Worm (Caenorhabditis elegans) whole organism, L4 larva: Measurements from ENCODE around the gene C29F9.6.
A peak's percentile ranks its signal among the peaks of the same experiment; 100 is the strongest.

Experiments
- F10B5.3 ChIP-seq: sonication (generic microtip); optimal IDR thresholded peaks from 2 replicates; lab custom pipeline; 2016; ENCODE audit warnings: mild to moderate bottlenecking, missing genetic modification characterization, missing compliant biosample characterization
- F37D6.2 ChIP-seq: sonication (generic microtip); optimal IDR thresholded peaks from 2 replicates; lab custom pipeline; 2016; ENCODE audit warnings: mild to moderate bottlenecking, missing genetic modification characterization, missing compliant biosample characterization
- F49E8.2 ChIP-seq: sonication (generic microtip); optimal IDR thresholded peaks from 2 replicates; lab custom pipeline; 2016; ENCODE audit warnings: missing compliant biosample characterization, mild to moderate bottlenecking, missing genetic modification characterization, borderline replicate concordance
- Y105C5A.15 ChIP-seq: fragments of 200-800 bp; sonication (Bioruptor generic); IDR thresholded peaks from 2 replicates; pipeline ENCODE4 v1.3.6; 2022; ENCODE audit warnings: missing genetic modification characterization, missing compliant biosample characterization
- Y48G9A.11 ChIP-seq: fragments of 200-800 bp; sonication (Bioruptor generic); IDR thresholded peaks from 2 replicates; pipeline ENCODE4 v1.3.6; 2022; ENCODE audit warnings: missing genetic modification reagents, missing genetic modification characterization, missing compliant biosample characterization
- Y5F2A.4 ChIP-seq: fragments of 200-800 bp; sonication (Bioruptor generic); optimal IDR thresholded peaks from 2 replicates; lab custom pipeline; 2018; ENCODE audit warnings: mild to moderate bottlenecking, missing genetic modification characterization, missing compliant biosample characterization
- Y75B8A.6 ChIP-seq: fragments of 200-800 bp; sonication (Bioruptor generic); IDR thresholded peaks from 2 replicates; pipeline ENCODE4 v1.3.6; 2022; ENCODE audit warnings: missing genetic modification reagents, missing genetic modification characterization, missing compliant biosample characterization
- ceh-20 ChIP-seq: fragments of 200-800 bp; sonication (Bioruptor generic); IDR thresholded peaks from 2 replicates; pipeline ENCODE4 v1.3.6; 2022; ENCODE audit warnings: missing genetic modification reagents, missing genetic modification characterization, missing compliant biosample characterization
- ceh-32 ChIP-seq: sonication (generic microtip); optimal IDR thresholded peaks from 2 replicates; lab custom pipeline; 2016; ENCODE audit warnings: mild to moderate bottlenecking, missing genetic modification characterization, missing compliant biosample characterization; ENCODE audit not compliant: poor library complexity
- ceh-44 ChIP-seq: fragments of 200-800 bp; sonication (Bioruptor generic); IDR thresholded peaks from 2 replicates; pipeline ENCODE4 v1.3.6; 2022; ENCODE audit warnings: missing genetic modification reagents, missing genetic modification characterization, missing compliant biosample characterization
- ceh-62 ChIP-seq: sonication (generic microtip); optimal IDR thresholded peaks from 2 replicates; lab custom pipeline; 2017; ENCODE audit warnings: missing biosample characterization, missing genetic modification characterization
- daf-12 ChIP-seq: fragments of 150-350 bp; optimal IDR thresholded peaks from 2 replicates; lab custom pipeline; 2014; ENCODE audit warnings: missing biosample characterization, missing genetic modification reagents, missing genetic modification characterization
- daf-16 ChIP-seq, 3 experiments: sonication (generic microtip); optimal IDR thresholded peaks; 2 replicates each; lab custom pipeline; 2016 to 2017; ENCODE audit warnings: missing genetic modification characterization in 3 of 3, missing genetic modification reagents in 3 of 3, mild to moderate bottlenecking in 2 of 3, missing compliant biosample characterization in 2 of 3, missing biosample characterization in 1 of 3, moderate library complexity in 1 of 3
- dmd-8 ChIP-seq: fragments of 200-800 bp; sonication (Bioruptor generic); IDR thresholded peaks from 2 replicates; pipeline ENCODE4 v1.3.6; 2022; ENCODE audit warnings: missing genetic modification characterization, missing compliant biosample characterization
- dve-1 ChIP-seq: sonication (generic microtip); optimal IDR thresholded peaks from 2 replicates; lab custom pipeline; 2017; ENCODE audit warnings: antibody characterized with exemption, mild to moderate bottlenecking, missing genetic modification characterization, missing compliant biosample characterization; ENCODE audit not compliant: insufficient read depth
- egl-27 ChIP-seq: sonication (generic microtip); optimal IDR thresholded peaks from 3 replicates; lab custom pipeline; 2017; ENCODE audit warnings: missing biosample characterization, missing genetic modification reagents, missing genetic modification characterization
- egl-43 ChIP-seq: fragments of 200-800 bp; sonication (Bioruptor generic); IDR thresholded peaks from 2 replicates; pipeline ENCODE4 v1.3.6; 2022; ENCODE audit warnings: missing genetic modification reagents, missing genetic modification characterization, missing compliant biosample characterization
- hif-1 ChIP-seq, 2 experiments: sonication (generic microtip); optimal IDR thresholded peaks; 2 replicates each; lab custom pipeline; 2016 to 2017; ENCODE audit warnings: missing compliant biosample characterization in 2 of 2, missing genetic modification characterization in 2 of 2, missing genetic modification reagents in 2 of 2, missing genotype in 2 of 2, mild to moderate bottlenecking in 1 of 2
- hlh-11 ChIP-seq: fragments of 200-800 bp; sonication (Bioruptor generic); optimal IDR thresholded peaks from 2 replicates; lab custom pipeline; 2018; ENCODE audit warnings: mild to moderate bottlenecking, missing genetic modification characterization, missing compliant biosample characterization
- hlh-30 ChIP-seq: sonication (generic microtip); optimal IDR thresholded peaks from 2 replicates; lab custom pipeline; 2017; ENCODE audit warnings: antibody characterized with exemption, mild to moderate bottlenecking, missing genetic modification characterization, missing compliant biosample characterization; ENCODE audit not compliant: insufficient read depth
- lim-7 ChIP-seq: fragments of 200-800 bp; sonication (Bioruptor generic); IDR thresholded peaks from 2 replicates; pipeline ENCODE4 v1.3.6; 2022; ENCODE audit warnings: missing genetic modification characterization, missing compliant biosample characterization
- lin-15B ChIP-seq: fragments of 150-350 bp; sonication (generic microtip); optimal IDR thresholded peaks from 3 replicates; lab custom pipeline; 2014; ENCODE audit warnings: missing biosample characterization, missing genetic modification characterization
- lin-38 ChIP-seq: fragments of 200-800 bp; sonication (Bioruptor generic); IDR thresholded peaks from 2 replicates; pipeline ENCODE4 v1.3.6; 2022; ENCODE audit warnings: missing genetic modification reagents, missing genetic modification characterization, missing compliant biosample characterization
- lsy-2 ChIP-seq, 2 experiments: fragments of 150-350 bp in 1 of 2; sonication (generic microtip) in 1 of 2; optimal IDR thresholded peaks; 2 replicates each; lab custom pipeline; 2014 to 2017; ENCODE audit warnings: missing biosample characterization in 2 of 2, missing genetic modification characterization in 2 of 2
- nhr-111 ChIP-seq: fragments of 200-800 bp; sonication (Bioruptor generic); optimal IDR thresholded peaks from 2 replicates; lab custom pipeline; 2018; ENCODE audit warnings: mild to moderate bottlenecking, missing genetic modification characterization, missing compliant biosample characterization
- nhr-28 ChIP-seq: fragments of 150-350 bp; optimal IDR thresholded peaks from 2 replicates; lab custom pipeline; 2014; ENCODE audit warnings: missing biosample characterization, missing genetic modification characterization
- nhr-41 ChIP-seq: fragments of 200-800 bp; sonication (Bioruptor generic); IDR thresholded peaks from 2 replicates; pipeline ENCODE4 v1.3.6; 2022; ENCODE audit warnings: missing genetic modification reagents, missing genetic modification characterization, missing compliant biosample characterization
- nhr-6 ChIP-seq: fragments of 150-350 bp; optimal IDR thresholded peaks from 2 replicates; lab custom pipeline; 2014; ENCODE audit warnings: missing biosample characterization, missing genetic modification characterization
- nhr-76 ChIP-seq: fragments of 150-350 bp; optimal IDR thresholded peaks from 2 replicates; lab custom pipeline; 2014; ENCODE audit warnings: missing biosample characterization, missing genetic modification characterization
- nhr-77 ChIP-seq: fragments of 150-350 bp; optimal IDR thresholded peaks from 2 replicates; lab custom pipeline; 2014; ENCODE audit warnings: missing biosample characterization, missing genetic modification characterization
- php-3 ChIP-seq: fragments of 200-800 bp; sonication (Bioruptor generic); IDR thresholded peaks from 2 replicates; pipeline ENCODE4 v1.3.6; 2022; ENCODE audit warnings: missing genetic modification reagents, missing genetic modification characterization, missing compliant biosample characterization
- sdz-12 ChIP-seq: fragments of 200-800 bp; sonication (Bioruptor generic); optimal IDR thresholded peaks from 2 replicates; lab custom pipeline; 2018; ENCODE audit warnings: mild to moderate bottlenecking, missing genetic modification characterization, missing compliant biosample characterization
- set-16 ChIP-seq: fragments of 200-800 bp; sonication (Bioruptor generic); IDR thresholded peaks from 2 replicates; pipeline ENCODE4 v1.3.6; 2022; ENCODE audit warnings: missing genetic modification reagents, missing genetic modification characterization, missing compliant biosample characterization
- skn-1 ChIP-seq: fragments of 150-350 bp; optimal IDR thresholded peaks from 2 replicates; lab custom pipeline; 2014; ENCODE audit warnings: missing biosample characterization, missing genetic modification characterization
- vab-7 ChIP-seq: fragments of 200-800 bp; sonication (Bioruptor generic); IDR thresholded peaks from 2 replicates; pipeline ENCODE4 v1.3.6; 2022; ENCODE audit warnings: missing genetic modification reagents, missing genetic modification characterization, missing compliant biosample characterization
- zag-1 ChIP-seq: fragments of 150-350 bp; optimal IDR thresholded peaks from 2 replicates; lab custom pipeline; 2014; ENCODE audit warnings: missing biosample characterization, missing genetic modification characterization
- ztf-7 ChIP-seq: fragments of 150-350 bp; optimal IDR thresholded peaks from 2 replicates; lab custom pipeline; 2014; ENCODE audit warnings: missing biosample characterization, missing genetic modification characterization

Gene C29F9.6

ce11 chrIII:89155-89554, 25.5 kb upstream of the C29F9.6 start (continued):
- TF ChIP-seq Y75B8A.6 (GFP tag; lab: Robert Waterston, UW) (no peak), daf-12 (no peak), lin-38 (GFP tag; lab: Robert Waterston, UW) (peak; percentile 79), vab-7 (GFP tag; lab: Robert Waterston, UW) (peak; percentile 61; the same call in 1 of the 2 replicates), php-3 (GFP tag; lab: Robert Waterston, UW) (peak; percentile 46; the same call in 1 of the 2 replicates), sdz-12 (GFP tag; lab: Kevin White, UChicago) (no peak), lin-15B (tag; lab: Kevin White, UChicago) (no peak), Y105C5A.15 (GFP tag; lab: Robert Waterston, UW) (peak; percentile 78; the same call in 1 of the 2 replicates), hlh-30 (peak; percentile 60), ceh-32 (tag; lab: Kevin White, UChicago) (no peak), nhr-77 (tag; lab: Kevin White, UChicago) (no peak), Y5F2A.4 (GFP tag; lab: Kevin White, UChicago) (peak; percentile 50), ceh-44 (peak; percentile 3; the same call in 1 of the 2 replicates), dve-1 (tag; lab: Kevin White, UChicago) (peak; percentile 70), nhr-28 (no peak), nhr-6 (no peak), Y48G9A.11 (GFP tag; lab: Robert Waterston, UW) (peak; percentile 93), ceh-20 (GFP tag; lab: Robert Waterston, UW) (0 out of 2 replicates have a peak, but pooled peaks have one; percentile 44), F37D6.2 (tag; lab: Kevin White, UChicago) (no peak), zag-1 (tag; lab: Kevin White, UChicago) (no peak), nhr-111 (GFP tag; lab: Kevin White, UChicago) (no peak), nhr-41 (GFP tag; lab: Robert Waterston, UW) (no peak), F10B5.3 (no peak), set-16 (GFP tag; lab: Robert Waterston, UW) (no peak), egl-27 (tag; lab: Kevin White, UChicago) (no peak), hlh-11 (tag; lab: Kevin White, UChicago) (peak; percentile 49), nhr-76 (tag; lab: Kevin White, UChicago) (no peak), ceh-62 (tag; lab: Kevin White, UChicago) (no peak), egl-43 (GFP tag; lab: Robert Waterston, UW) (peak; percentile 79; the same call in 1 of the 2 replicates), lim-7 (GFP tag; lab: Robert Waterston, UW) (peak; percentile 81), hif-1 (tag; optimal IDR thresholded peaks at IDR 0.05; lab: Kevin White, UChicago) (no peak)

DNA sequence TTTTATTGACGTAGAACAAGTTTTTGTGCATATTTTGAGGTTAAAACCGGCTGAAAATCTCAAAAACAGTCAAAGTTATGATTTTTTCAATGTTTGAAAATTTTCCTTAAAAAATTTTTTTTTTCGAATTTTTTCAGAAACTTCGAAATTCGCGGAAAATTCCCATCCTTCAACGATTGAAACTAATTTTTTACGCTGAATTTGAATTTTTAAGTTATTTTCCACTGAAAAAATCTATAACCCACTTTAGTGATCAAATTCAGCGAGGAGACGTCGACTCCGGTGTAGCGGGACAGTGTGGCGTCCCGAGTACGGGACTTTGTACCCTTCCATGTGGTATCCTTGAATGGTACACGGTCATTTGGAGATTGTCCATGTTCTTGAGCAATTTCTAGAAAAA, 22.5 kb upstream of the C29F9.6 start:
- TF ChIP-seq ztf-7 (tag; lab: Kevin White, UChicago) (no peak), skn-1 (tag; lab: Kevin White, UChicago) (no peak), ceh-32 (tag; lab: Kevin White, UChicago) (no peak), daf-16 (GFP tag; optimal IDR thresholded peaks at IDR 0.05; lab: Kevin White, UChicago) (no peak), daf-16 (tag; optimal IDR thresholded peaks at IDR 0.05; lab: Kevin White, UChicago) (no peak), lsy-2 (tag; optimal IDR thresholded peaks at IDR 0.05; lab: Kevin White, UChicago) (no peak), dmd-8 (GFP tag; lab: Robert Waterston, UW) (no peak), F37D6.2 (tag; lab: Kevin White, UChicago) (no peak), F49E8.2 (tag; lab: Kevin White, UChicago) (no peak)
